Worm (Caenorhabditis elegans) whole organism, L3 larva: Measurements from ENCODE around the gene F17E9.4.

Experiments
- R02D3.7 ChIP-seq: fragments of 150-350 bp; optimal IDR thresholded peaks from 2 replicates; lab custom pipeline; 2014; ENCODE audit warnings: missing biosample characterization, missing genetic modification characterization
- aly-2 ChIP-seq: fragments of 150-350 bp; optimal IDR thresholded peaks from 2 replicates; lab custom pipeline; 2014; ENCODE audit warnings: missing biosample characterization, missing genetic modification characterization
- ceh-16 ChIP-seq: sonication (generic microtip); optimal IDR thresholded peaks from 2 replicates; lab custom pipeline; 2017; ENCODE audit warnings: missing biosample characterization, missing genetic modification characterization
- ceh-9 ChIP-seq: sonication (generic microtip); optimal IDR thresholded peaks from 2 replicates; lab custom pipeline; 2018; ENCODE audit warnings: missing biosample characterization, missing genetic modification characterization
- daf-12 ChIP-seq: fragments of 150-350 bp; optimal IDR thresholded peaks from 2 replicates; lab custom pipeline; 2014; ENCODE audit warnings: missing biosample characterization, missing genetic modification reagents, missing genetic modification characterization
- egl-27 ChIP-seq: sonication (generic microtip); optimal IDR thresholded peaks from 4 replicates; lab custom pipeline; 2017; ENCODE audit warnings: missing biosample characterization, missing genetic modification reagents, missing genetic modification characterization
- elt-1 ChIP-seq: fragments of 150-350 bp; optimal IDR thresholded peaks from 2 replicates; lab custom pipeline; 2014; ENCODE audit warnings: missing biosample characterization, missing genetic modification characterization
- elt-3 ChIP-seq, 3 experiments: fragments of 150-350 bp in 1 of 3; sonication (generic microtip) in 2 of 3; optimal IDR thresholded peaks; 2 replicates in 2 of 3; 4 replicates in 1 of 3; lab custom pipeline; 2014 to 2017; ENCODE audit warnings: missing biosample characterization in 3 of 3, missing genetic modification characterization in 3 of 3
- fos-1 ChIP-seq: fragments of 150-350 bp; optimal IDR thresholded peaks from 2 replicates; lab custom pipeline; 2014; ENCODE audit warnings: missing biosample characterization, missing genetic modification characterization
- lin-39 ChIP-seq: fragments of 150-350 bp; optimal IDR thresholded peaks from 2 replicates; lab custom pipeline; 2018; ENCODE audit warnings: missing biosample characterization, missing genetic modification reagents, missing genetic modification characterization
- lsy-12 ChIP-seq: sonication (generic microtip); optimal IDR thresholded peaks from 2 replicates; lab custom pipeline; 2016; ENCODE audit warnings: mild to moderate bottlenecking, missing genetic modification characterization, missing compliant biosample characterization
- mdl-1 ChIP-seq: fragments of 150-350 bp; optimal IDR thresholded peaks from 2 replicates; lab custom pipeline; 2014; ENCODE audit warnings: missing biosample characterization, missing genetic modification characterization
- mml-1 ChIP-seq: fragments of 150-350 bp; sonication (generic microtip); optimal IDR thresholded peaks from 3 replicates; lab custom pipeline; 2014; ENCODE audit warnings: missing biosample characterization, missing genetic modification characterization
- nfya-1 ChIP-seq: sonication (generic microtip); optimal IDR thresholded peaks from 2 replicates; lab custom pipeline; 2017; ENCODE audit warnings: missing genetic modification characterization, mild to moderate bottlenecking, missing compliant biosample characterization, antibody characterized with exemption, moderate library complexity; ENCODE audit not compliant: insufficient read depth
- nhr-23 ChIP-seq: fragments of 150-350 bp; optimal IDR thresholded peaks from 2 replicates; lab custom pipeline; 2014; ENCODE audit warnings: missing biosample characterization, missing genetic modification reagents, missing genetic modification characterization
- nhr-237 ChIP-seq: fragments of 150-350 bp; optimal IDR thresholded peaks from 2 replicates; lab custom pipeline; 2014; ENCODE audit warnings: missing biosample characterization, missing genetic modification characterization
- nhr-25 ChIP-seq: sonication (generic microtip); optimal IDR thresholded peaks from 2 replicates; lab custom pipeline; 2017; ENCODE audit warnings: missing biosample characterization, missing genetic modification characterization
- nhr-28 ChIP-seq: fragments of 150-350 bp; optimal IDR thresholded peaks from 2 replicates; lab custom pipeline; 2014; ENCODE audit warnings: missing biosample characterization, missing genetic modification characterization
- nhr-43 ChIP-seq: sonication (generic microtip); optimal IDR thresholded peaks from 2 replicates; lab custom pipeline; 2016; ENCODE audit warnings: mild to moderate bottlenecking, missing genetic modification characterization, missing compliant biosample characterization; ENCODE audit not compliant: poor library complexity, severe bottlenecking
- nhr-76 ChIP-seq: fragments of 150-350 bp; sonication (generic microtip); optimal IDR thresholded peaks from 5 replicates; lab custom pipeline; 2014; ENCODE audit warnings: missing biosample characterization, missing genetic modification characterization
- nhr-77 ChIP-seq: fragments of 150-350 bp; optimal IDR thresholded peaks from 2 replicates; lab custom pipeline; 2014; ENCODE audit warnings: missing biosample characterization, missing genetic modification characterization
- pha-4 ChIP-seq: fragments of 150-350 bp; optimal IDR thresholded peaks from 2 replicates; lab custom pipeline; 2014; ENCODE audit warnings: missing biosample characterization, missing genetic modification reagents, missing genetic modification characterization
- sea-2 ChIP-seq: fragments of 150-350 bp; sonication (generic microtip); optimal IDR thresholded peaks from 4 replicates; lab custom pipeline; 2014; ENCODE audit warnings: missing biosample characterization, missing genetic modification reagents, missing genetic modification characterization
- skn-1 ChIP-seq: fragments of 150-350 bp; optimal IDR thresholded peaks from 2 replicates; lab custom pipeline; 2014; ENCODE audit warnings: missing biosample characterization, missing genetic modification characterization
- snpc-4 ChIP-seq: fragments of 150-350 bp; optimal IDR thresholded peaks from 2 replicates; lab custom pipeline; 2014; ENCODE audit warnings: missing biosample characterization, missing genetic modification characterization
- tbx-2 ChIP-seq: sonication (generic microtip); optimal IDR thresholded peaks from 2 replicates; lab custom pipeline; 2016; ENCODE audit warnings: mild to moderate bottlenecking, missing genetic modification characterization, missing compliant biosample characterization
- unc-62 ChIP-seq: fragments of 150-350 bp; sonication (generic microtip); optimal IDR thresholded peaks from 4 replicates; lab custom pipeline; 2014; ENCODE audit warnings: missing biosample characterization, missing genetic modification reagents, missing genetic modification characterization
- ztf-11 ChIP-seq: fragments of 150-350 bp; optimal IDR thresholded peaks from 2 replicates; lab custom pipeline; 2014; ENCODE audit warnings: missing biosample characterization, missing genetic modification characterization
- ztf-4 ChIP-seq: fragments of 150-350 bp; optimal IDR thresholded peaks from 2 replicates; lab custom pipeline; 2014; ENCODE audit warnings: missing biosample characterization, missing genetic modification characterization

F17E9.4 gene

ce11 chrIV:8303668-8304067 lies 44.5 kb upstream of the F17E9.4 start, which contains the start of gene vha-5:
vha-5 (plus strand) TSS chrIV:8303968.
- no peak for TF ChIP-seq nhr-237
- no peak for TF ChIP-seq lsy-12 (tag; lab: Kevin White, UChicago)
- TF ChIP-seq pha-4 = peak; percentile 9
- no peak for TF ChIP-seq ceh-9 (tag; lab: Kevin White, UChicago)
- TF ChIP-seq, all 47 proteins: peak for 1

DNA sequence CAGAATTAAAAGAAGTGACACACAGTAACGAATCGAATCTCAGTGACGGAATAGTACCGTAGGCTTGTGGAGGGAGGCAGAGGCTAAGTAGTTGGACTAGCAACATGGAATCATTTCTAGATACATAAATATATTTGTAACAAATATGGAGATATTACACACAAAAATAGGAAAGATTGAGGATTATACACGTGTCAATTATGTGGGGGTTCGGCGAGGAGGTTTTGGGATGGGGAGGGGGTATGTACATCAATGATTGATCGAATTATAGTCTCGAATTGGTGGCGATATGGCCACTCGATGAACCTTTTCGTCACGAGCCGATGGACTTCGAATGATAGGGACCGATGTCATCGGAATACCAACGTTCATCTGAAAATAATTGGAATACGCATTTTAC lies 40.8 kb upstream of the F17E9.4 start:
- TF ChIP-seq nhr-43 (tag; lab: Kevin White, UChicago) = peak; percentile 37
- no peak for TF ChIP-seq elt-1

- TF ChIP-seq R02D3.7 (tag; lab: Kevin White, UChicago) (no peak), nhr-76 (tag; lab: Kevin White, UChicago) (no peak), nhr-28 (tag; lab: Kevin White, UChicago) (no peak), mml-1 (tag; lab: Kevin White, UChicago) (no peak), sea-2 (no peak), nhr-77 (tag; lab: Kevin White, UChicago) (no peak), pha-4 (no peak), lin-39 (tag; lab: Kevin White, UChicago) (no peak), nhr-237 (no peak), lsy-12 (tag; lab: Kevin White, UChicago) (no peak), fos-1 (tag; lab: Kevin White, UChicago) (no peak), elt-1 (no peak), daf-12 (tag; lab: Kevin White, UChicago) (no peak), elt-3 (tag; optimal IDR thresholded peaks at IDR 0.05; lab: Kevin White, UChicago) (no peak), unc-62 (GFP tag; lab: Kevin White, UChicago) (no peak), snpc-4 (tag; lab: Kevin White, UChicago) (no peak), mdl-1 (no peak)
Measured at ce11 chrIV:8312105-8312504, 36.1 kb upstream of the F17E9.4 start.

ce11 chrIV:8312846-8313245 lies 35.3 kb upstream of the F17E9.4 start, which contains the start of gene F35H10.10:
F35H10.10 (minus strand) TSS chrIV:8312946.
- TF ChIP-seq ztf-11 (tag; lab: Kevin White, UChicago) = no peak
- TF ChIP-seq nhr-23 = peak; percentile 21

DNA sequence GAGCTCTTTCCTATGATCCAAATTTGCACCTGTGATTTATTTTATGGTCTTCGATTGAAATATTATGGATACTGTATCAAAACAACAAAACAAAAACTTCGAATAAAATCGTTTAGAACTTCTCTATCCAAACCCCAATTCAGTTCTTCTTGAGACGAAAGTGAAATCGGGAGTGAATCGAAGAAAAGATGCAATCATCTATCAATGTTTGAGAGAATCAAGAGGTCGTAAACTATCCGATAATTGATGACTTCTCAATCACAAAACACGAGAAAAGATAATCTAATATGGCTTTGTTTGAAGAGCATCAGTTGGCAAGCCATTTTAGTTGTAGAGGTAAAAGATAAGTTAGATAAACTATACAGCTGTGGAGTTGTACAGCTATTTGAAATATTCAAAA lies 30.4 kb upstream of the F17E9.4 start:
- peak; percentile 34 for TF ChIP-seq nhr-23
- no peak for TF ChIP-seq nhr-77 (tag; lab: Kevin White, UChicago)
- TF ChIP-seq skn-1 (tag; lab: Kevin White, UChicago) = no peak
- no peak for TF ChIP-seq aly-2 (tag; lab: Kevin White, UChicago)
- no peak for TF ChIP-seq nhr-25 (tag; lab: Kevin White, UChicago)
- no peak for TF ChIP-seq ceh-16 (tag; lab: Kevin White, UChicago)

DNA sequence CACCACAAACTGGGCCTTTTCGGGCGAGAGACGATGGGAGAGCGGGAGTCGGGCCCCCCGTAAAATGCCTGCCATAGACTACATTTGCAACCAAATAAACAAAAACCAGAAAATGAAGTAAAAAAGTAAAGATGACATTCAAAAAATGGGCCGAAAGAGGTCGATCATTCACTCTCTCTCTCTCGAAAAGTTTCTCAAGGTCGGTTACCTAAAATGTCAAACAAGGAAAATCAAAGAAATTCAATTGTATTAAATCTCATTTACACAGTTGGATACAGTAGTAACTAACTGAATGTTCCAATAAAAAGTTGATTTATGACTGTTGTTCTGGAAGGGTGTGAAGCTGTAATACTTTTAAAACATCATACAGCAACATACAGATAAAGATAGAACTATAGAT lies 29.4 kb upstream of the F17E9.4 start:
- TF ChIP-seq nhr-25 (tag; lab: Kevin White, UChicago) = peak; percentile 27
- TF ChIP-seq R02D3.7 (tag; lab: Kevin White, UChicago) = no peak
- TF ChIP-seq, all 47 proteins: peak for 1

DNA sequence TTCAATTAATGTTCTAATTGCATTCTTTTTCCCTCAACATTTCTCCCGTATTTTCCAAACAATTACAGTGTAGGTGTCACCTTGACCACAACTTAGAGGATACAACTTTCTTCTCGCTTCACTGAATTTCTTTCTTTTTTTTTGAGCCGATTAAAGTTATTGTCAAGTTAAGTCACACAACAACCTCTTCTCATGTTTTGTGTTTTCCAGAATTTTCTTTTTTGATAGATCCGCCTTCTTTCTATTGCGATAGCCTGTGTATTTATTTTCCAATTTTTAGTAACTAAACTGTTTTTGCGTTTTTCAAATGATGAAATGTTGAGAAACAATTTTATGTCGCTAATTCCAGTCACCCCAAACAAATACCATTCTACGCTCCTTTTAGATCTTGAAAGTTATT lies 22.5 kb upstream of the F17E9.4 start, which contains the start of gene F35H10.3:
F35H10.3 (plus strand) TSS at position 301 of the 400 bp plus-strand sequence.
- TF ChIP-seq ztf-4 (tag; lab: Kevin White, UChicago) (no peak), nhr-28 (tag; lab: Kevin White, UChicago) (no peak), lin-39 (tag; lab: Kevin White, UChicago) (no peak), sea-2 (no peak), egl-27 (tag; lab: Kevin White, UChicago) (no peak), snpc-4 (tag; lab: Kevin White, UChicago) (no peak), elt-3 (tag; optimal IDR thresholded peaks at IDR 0.05; lab: Kevin White, UChicago) (no peak), nfya-1 (tag; lab: Kevin White, UChicago) (no peak), mml-1 (tag; lab: Kevin White, UChicago) (no peak), tbx-2 (tag; lab: Kevin White, UChicago) (no peak)
